Worm (Caenorhabditis elegans): ENCODE data around the gene C53D6.11.

- TF ChIP-seq cog-1 (tag; optimal IDR thresholded peaks at IDR 0.05) (no peak), flt-1 (GFP tag; IDR thresholded peaks at IDR 0.05) (no peak)
Measured at ce11 chrIV:9043224-9043623, 32.8 kb downstream of the C53D6.11 start, which contains the start of gene Y73F4A.2.

All from whole organism, midembryonic.